Fruit fly (Drosophila melanogaster) whole organism, embryonic: ENCODE measurements around the gene CG10970.
A peak's percentile ranks its signal among the peaks of the same experiment; 100 is the strongest.

ENCODE experiments used
- Atf-2 ChIP-seq: fragments of 200-800 bp; sonication (Bioruptor generic); optimal IDR thresholded peaks from 2 replicates; lab custom pipeline; 2016; ENCODE audit warnings: missing biosample characterization, missing genetic modification characterization
- Awh ChIP-seq: fragments of 200-800 bp; sonication (Bioruptor generic); IDR thresholded peaks from 2 replicates; pipeline ENCODE4, ENCODE4 v1.3.6; 2022; ENCODE audit warnings: missing biosample characterization, missing genetic modification characterization
- CG10654 ChIP-seq: fragments of 200-800 bp; sonication (Bioruptor generic); optimal IDR thresholded peaks from 2 replicates; lab custom pipeline; 2016; ENCODE audit warnings: missing biosample characterization, missing genetic modification characterization
- CG11093 ChIP-seq: fragments of 200-800 bp; sonication (Bioruptor generic); IDR thresholded peaks from 3 replicates; pipeline ENCODE4 v1.3.6; 2022; ENCODE audit warnings: missing biosample characterization, missing genetic modification characterization
- CG11247 ChIP-seq: fragments of 200-800 bp; sonication (Bioruptor generic); IDR thresholded peaks from 2 replicates; pipeline ENCODE4 v1.3.6; 2022; ENCODE audit warnings: missing biosample characterization, missing genetic modification characterization
- CG11504 ChIP-seq: fragments of 200-800 bp; sonication (Bioruptor generic); optimal IDR thresholded peaks from 3 replicates; lab custom pipeline; 2019; ENCODE audit warnings: missing biosample characterization, mild to moderate bottlenecking, missing genetic modification characterization, moderate library complexity
- CG11560 ChIP-seq: fragments of 200-800 bp; sonication (Bioruptor generic); IDR thresholded peaks from 3 replicates; pipeline ENCODE4 v1.3.6; 2022; ENCODE audit warnings: missing biosample characterization, missing genetic modification characterization
- CG11723 ChIP-seq: fragments of 200-800 bp; sonication (Bioruptor generic); optimal IDR thresholded peaks from 2 replicates; lab custom pipeline; 2017; ENCODE audit warnings: missing biosample characterization, mild to moderate bottlenecking, missing genetic modification characterization
- CG12104 ChIP-seq: fragments of 200-800 bp; sonication (Bioruptor generic); optimal IDR thresholded peaks from 3 replicates; lab custom pipeline; 2016; ENCODE audit warnings: missing biosample characterization, missing genetic modification characterization
- CG12769 ChIP-seq: fragments of 200-800 bp; sonication (Bioruptor generic); optimal IDR thresholded peaks from 2 replicates; lab custom pipeline; 2019; ENCODE audit warnings: missing biosample characterization, mild to moderate bottlenecking, missing genetic modification characterization, moderate library complexity
- CG1602 ChIP-seq: fragments of 200-800 bp; sonication (Bioruptor generic); optimal IDR thresholded peaks from 3 replicates; lab custom pipeline; 2016; ENCODE audit warnings: missing biosample characterization, missing genetic modification characterization
- CG16815 ChIP-seq: fragments of 200-800 bp; sonication (Bioruptor generic); optimal IDR thresholded peaks from 3 replicates; lab custom pipeline; 2017; ENCODE audit warnings: missing biosample characterization, mild to moderate bottlenecking, missing genetic modification characterization
- CG16863 ChIP-seq: fragments of 200-800 bp; sonication (Bioruptor generic); optimal IDR thresholded peaks from 3 replicates; lab custom pipeline; 2016; ENCODE audit warnings: missing biosample characterization, missing genetic modification characterization
- CG17328 ChIP-seq: fragments of 200-800 bp; sonication (Bioruptor generic); IDR thresholded peaks from 2 replicates; pipeline ENCODE4 v1.3.6; 2022; ENCODE audit warnings: missing biosample characterization, missing genetic modification characterization
- CG18262 ChIP-seq: fragments of 200-800 bp; optimal IDR thresholded peaks from 3 replicates; lab custom pipeline; 2019; ENCODE audit warnings: missing biosample characterization, mild to moderate bottlenecking, missing genetic modification characterization, moderate library complexity
- CG18599 ChIP-seq: fragments of 200-800 bp; sonication (Bioruptor generic); optimal IDR thresholded peaks from 3 replicates; lab custom pipeline; 2017; ENCODE audit warnings: missing biosample characterization, missing genetic modification characterization, mild to moderate bottlenecking, moderate library complexity, missing genetic modification reagents
- CG4360 ChIP-seq: fragments of 200-800 bp; sonication (Bioruptor generic); IDR thresholded peaks from 2 replicates; pipeline ENCODE4 v1.3.6; 2022; ENCODE audit warnings: missing biosample characterization, missing genetic modification characterization
- CG4404 ChIP-seq: fragments of 200-800 bp; sonication (Bioruptor generic); IDR thresholded peaks from 2 replicates; pipeline ENCODE4 v1.3.6; 2022; ENCODE audit warnings: missing biosample characterization, missing genetic modification characterization
- CG8290 ChIP-seq, 3 experiments: fragments of 200-800 bp; sonication (Bioruptor generic); optimal IDR thresholded peaks; 2 replicates each; lab custom pipeline; 2016 to 2019; ENCODE audit warnings: missing biosample characterization in 3 of 3, missing genetic modification characterization in 3 of 3, mild to moderate bottlenecking in 2 of 3, moderate library complexity in 1 of 3
- CG9215 ChIP-seq: fragments of 200-800 bp; sonication (Bioruptor generic); IDR thresholded peaks from 2 replicates; pipeline ENCODE4 v1.3.6; 2022; ENCODE audit warnings: missing biosample characterization, missing genetic modification characterization
- Camta ChIP-seq: fragments of 200-800 bp; sonication (Bioruptor generic); optimal IDR thresholded peaks from 2 replicates; lab custom pipeline; 2016; ENCODE audit warnings: missing biosample characterization, missing genetic modification characterization
- Doc3 ChIP-seq: fragments of 200-800 bp; sonication (Bioruptor generic); IDR thresholded peaks from 3 replicates; pipeline ENCODE4 v1.3.6; 2022; ENCODE audit warnings: missing biosample characterization, missing genetic modification characterization; ENCODE audit not compliant: partially characterized antibody
- Ets65A ChIP-seq: fragments of 200-800 bp; sonication (Bioruptor generic); peaks from one replicate; lab custom pipeline; 2016; ENCODE audit warnings: missing biosample characterization, missing genetic modification characterization
- Med ChIP-seq: fragments of 200-800 bp; sonication (Bioruptor generic); peaks from one replicate; lab custom pipeline; 2016; ENCODE audit warnings: missing biosample characterization, missing genetic modification characterization, mild to moderate bottlenecking, inconsistent platforms, moderate library complexity
- Mrtf ChIP-seq: fragments of 200-800 bp; sonication (Bioruptor generic); IDR thresholded peaks from 3 replicates; pipeline ENCODE4 v1.3.6; 2022; ENCODE audit warnings: missing biosample characterization, missing genetic modification characterization
- Nf-YC ChIP-seq: fragments of 200-800 bp; optimal IDR thresholded peaks from 3 replicates; lab custom pipeline; 2019; ENCODE audit warnings: missing biosample characterization, mild to moderate bottlenecking, missing genetic modification characterization, moderate library complexity
- abd-A ChIP-seq: fragments of 200-800 bp; sonication (Bioruptor generic); optimal IDR thresholded peaks from 3 replicates; lab custom pipeline; 2019; ENCODE audit warnings: missing biosample characterization, mild to moderate bottlenecking, missing genetic modification characterization, moderate library complexity
- al ChIP-seq: fragments of 200-800 bp; sonication (Bioruptor generic); IDR thresholded peaks from 2 replicates; pipeline ENCODE4 v1.3.6; 2022; ENCODE audit warnings: missing biosample characterization, missing genetic modification characterization
- ase ChIP-seq: fragments of 200-800 bp; sonication (Bioruptor generic); IDR thresholded peaks from 3 replicates; pipeline ENCODE4 v1.3.6; 2022; ENCODE audit warnings: missing biosample characterization, missing genetic modification characterization
- ato ChIP-seq: fragments of 200-800 bp; sonication (Bioruptor generic); IDR thresholded peaks from 2 replicates; pipeline ENCODE4 v1.3.6; 2022; ENCODE audit warnings: missing biosample characterization, missing genetic modification characterization; ENCODE audit not compliant: partially characterized antibody
- bcd ChIP-seq: fragments of 200-800 bp; sonication (Bioruptor generic); optimal IDR thresholded peaks from 2 replicates; lab custom pipeline; 2017; ENCODE audit warnings: missing biosample characterization, mild to moderate bottlenecking, missing genetic modification characterization
- chn ChIP-seq: fragments of 200-800 bp; sonication (Bioruptor generic); optimal IDR thresholded peaks from 2 replicates; lab custom pipeline; 2016; ENCODE audit warnings: missing biosample characterization, missing genetic modification characterization
- cwo ChIP-seq: fragments of 200-800 bp; sonication (Bioruptor generic); optimal IDR thresholded peaks from 3 replicates; lab custom pipeline; 2017; ENCODE audit warnings: missing biosample characterization, missing genetic modification characterization, mild to moderate bottlenecking, moderate library complexity, missing genetic modification reagents
- dan ChIP-seq: fragments of 200-800 bp; sonication (Bioruptor generic); IDR thresholded peaks from 2 replicates; pipeline ENCODE4 v1.3.6; 2022; ENCODE audit warnings: missing biosample characterization, missing genetic modification characterization
- ewg ChIP-seq: fragments of 200-800 bp; sonication (Bioruptor generic); optimal IDR thresholded peaks from 3 replicates; lab custom pipeline; 2017; ENCODE audit warnings: mild to moderate bottlenecking, missing biosample characterization, missing genetic modification reagents, missing genetic modification characterization
- fu2 ChIP-seq: fragments of 200-800 bp; sonication (Bioruptor generic); optimal IDR thresholded peaks from 2 replicates; lab custom pipeline; 2016; ENCODE audit warnings: missing biosample characterization, missing genetic modification characterization
- grau ChIP-seq: fragments of 200-800 bp; optimal IDR thresholded peaks from 3 replicates; lab custom pipeline; 2019; ENCODE audit warnings: missing biosample characterization, mild to moderate bottlenecking, missing genetic modification characterization, moderate library complexity
- gsb-n ChIP-seq: fragments of 200-800 bp; sonication (Bioruptor generic); optimal IDR thresholded peaks from 3 replicates; lab custom pipeline; 2018; ENCODE audit warnings: missing biosample characterization, mild to moderate bottlenecking, missing genetic modification characterization
- kay ChIP-seq: fragments of 200-800 bp; sonication (Bioruptor generic); optimal IDR thresholded peaks from 2 replicates; lab custom pipeline; 2016; ENCODE audit warnings: missing biosample characterization, missing genetic modification characterization
- nom ChIP-seq: fragments of 200-800 bp; sonication (Bioruptor generic); optimal IDR thresholded peaks from 2 replicates; lab custom pipeline; 2017; ENCODE audit warnings: missing biosample characterization, missing genetic modification characterization, mild to moderate bottlenecking, moderate library complexity, missing genetic modification reagents
- otp ChIP-seq: fragments of 200-800 bp; sonication (Bioruptor generic); IDR thresholded peaks from 3 replicates; pipeline ENCODE4, ENCODE4 v1.3.6; 2022; ENCODE audit warnings: missing biosample characterization, missing genetic modification characterization
- pfk ChIP-seq: fragments of 200-800 bp; sonication (Bioruptor generic); optimal IDR thresholded peaks from 2 replicates; lab custom pipeline; 2018; ENCODE audit warnings: missing biosample characterization, mild to moderate bottlenecking, missing genetic modification characterization, moderate library complexity
- run ChIP-seq: fragments of 200-800 bp; sonication (Bioruptor generic); optimal IDR thresholded peaks from 3 replicates; lab custom pipeline; 2018; ENCODE audit warnings: missing biosample characterization, mild to moderate bottlenecking, missing genetic modification characterization
- sens ChIP-seq: fragments of 200-800 bp; sonication (Bioruptor generic); peaks from one replicate; lab custom pipeline; 2016; ENCODE audit warnings: missing biosample characterization, missing genetic modification characterization
- sim ChIP-seq: fragments of 200-800 bp; sonication (Bioruptor generic); IDR thresholded peaks from 2 replicates; pipeline ENCODE4 v1.3.6; 2022; ENCODE audit warnings: missing biosample characterization, missing genetic modification characterization
- slbo ChIP-seq: fragments of 200-800 bp; sonication (Bioruptor generic); IDR thresholded peaks from 2 replicates; pipeline ENCODE4 v1.3.6; 2022; ENCODE audit warnings: missing biosample characterization, missing genetic modification characterization
- ssp ChIP-seq: fragments of 200-800 bp; sonication (Bioruptor generic); IDR thresholded peaks from 2 replicates; pipeline ENCODE4 v1.3.6; 2022; ENCODE audit warnings: missing biosample characterization, missing genetic modification characterization
- tin ChIP-seq: fragments of 200-800 bp; sonication (Bioruptor generic); optimal IDR thresholded peaks from 3 replicates; lab custom pipeline; 2016; ENCODE audit warnings: missing biosample characterization, missing genetic modification characterization
- tio ChIP-seq: fragments of 200-800 bp; sonication (Bioruptor generic); optimal IDR thresholded peaks from 2 replicates; lab custom pipeline; 2017; ENCODE audit warnings: missing biosample characterization, missing genetic modification characterization, inconsistent platforms
- wek ChIP-seq: fragments of 200-800 bp; sonication (Bioruptor generic); optimal IDR thresholded peaks from 3 replicates; lab custom pipeline; 2018; ENCODE audit warnings: missing biosample characterization, mild to moderate bottlenecking, missing genetic modification characterization, moderate library complexity
- z ChIP-seq: fragments of 200-800 bp; sonication (Bioruptor generic); IDR thresholded peaks from 3 replicates; pipeline ENCODE4 v1.3.6; 2022; ENCODE audit warnings: missing biosample characterization, missing genetic modification characterization
- zfh2 ChIP-seq: fragments of 200-800 bp; sonication (Bioruptor generic); optimal IDR thresholded peaks from 2 replicates; lab custom pipeline; 2016; ENCODE audit warnings: missing biosample characterization, missing genetic modification characterization

Gene CG10970

DNA sequence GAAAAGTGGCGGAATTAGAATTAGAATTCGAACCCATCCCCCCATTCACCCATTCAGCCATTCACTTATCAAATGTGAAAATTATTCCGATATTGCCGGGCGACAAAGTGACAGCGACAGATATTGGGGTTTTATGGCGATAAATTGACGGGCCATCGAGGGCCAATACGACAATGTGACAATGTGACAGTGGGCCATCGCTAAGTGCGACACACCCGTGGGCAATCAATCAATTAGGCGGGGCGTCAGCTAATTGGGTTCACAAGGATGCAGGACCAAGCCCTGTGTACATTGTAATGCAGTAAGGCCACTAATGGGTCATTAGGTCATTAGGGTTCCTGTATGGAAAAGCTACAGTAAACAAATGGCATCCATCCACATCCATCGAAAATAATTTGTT, 2.8 kb upstream of the CG10970 start (continued):
- no peak for TF ChIP-seq cwo (GFP tag; lab: Kevin White, UChicago)
- no peak for TF ChIP-seq pfk
- no peak for TF ChIP-seq fu2
- TF ChIP-seq Camta, result no peak
- TF ChIP-seq chn (GFP tag; lab: Kevin White, UChicago), result no peak
- TF ChIP-seq Mrtf (GFP tag; lab: Robert Waterston, UW), result no peak
- no peak for TF ChIP-seq ato (GFP tag; lab: Robert Waterston, UW)
- TF ChIP-seq bcd (GFP tag; lab: Kevin White, UChicago), result no peak
- TF ChIP-seq otp (GFP tag; lab: Robert Waterston, UW), result no peak
- no peak for TF ChIP-seq Nf-YC (tag; lab: Kevin White, UChicago)
- TF ChIP-seq Ets65A, result peak; percentile 27
- no peak for TF ChIP-seq ase
- no peak for TF ChIP-seq CG18599 (GFP tag; lab: Kevin White, UChicago)
- TF ChIP-seq Atf-2 (GFP tag; lab: Kevin White, UChicago), result no peak
- no peak for TF ChIP-seq gsb-n (tag; lab: Kevin White, UChicago)
- TF ChIP-seq CG11247, result no peak
- TF ChIP-seq CG8290 (GFP tag; optimal IDR thresholded peaks at IDR 0.05; lab: Kevin White, UChicago), result no peak
- TF ChIP-seq CG8290 (tag; optimal IDR thresholded peaks at IDR 0.05; lab: Kevin White, UChicago), result peak in 1 of 2 experiments; percentile 14
- no peak for TF ChIP-seq wek (GFP tag; lab: Kevin White, UChicago)
- TF ChIP-seq grau (tag; lab: Kevin White, UChicago), result peak; percentile 55
- no peak for TF ChIP-seq CG11560 (tag; lab: Robert Waterston, UW)
- TF ChIP-seq CG16815 (GFP tag; lab: Kevin White, UChicago), result no peak
- TF ChIP-seq CG4404 (GFP tag; lab: Robert Waterston, UW), result no peak
- TF ChIP-seq, all 482 proteins: peak for 9

DNA sequence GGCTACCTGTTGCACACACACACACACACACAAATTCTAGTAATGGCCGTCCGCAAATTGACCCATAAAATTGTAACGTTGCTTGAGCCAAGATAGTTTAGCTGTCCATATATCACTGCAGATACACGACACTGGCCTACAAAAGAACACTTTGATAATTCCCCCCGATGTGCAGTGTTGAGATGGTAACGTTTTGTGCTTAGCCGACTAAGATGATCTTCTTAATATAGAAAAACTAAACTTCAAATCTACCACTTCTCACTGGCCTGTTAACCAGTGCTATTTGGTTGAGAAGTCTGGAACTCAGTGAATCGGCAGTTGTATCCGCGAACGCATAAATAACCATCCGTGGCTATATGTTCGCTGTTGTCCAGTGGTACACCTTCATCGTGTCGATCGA, 2.4 kb downstream of the CG10970 start:
- TF ChIP-seq CG16863 (GFP tag; lab: Kevin White, UChicago), result no peak
- TF ChIP-seq CG11723 (GFP tag; lab: Kevin White, UChicago), result no peak
- TF ChIP-seq sim (GFP tag; lab: Robert Waterston, UW), result no peak
- TF ChIP-seq CG9215, result no peak
- TF ChIP-seq CG10654 (GFP tag; lab: Kevin White, UChicago), result no peak
- no peak for TF ChIP-seq ssp
- no peak for TF ChIP-seq kay (GFP tag; lab: Kevin White, UChicago)
- no peak for TF ChIP-seq CG18262 (tag; lab: Kevin White, UChicago)
- TF ChIP-seq CG4360 (GFP tag; lab: Robert Waterston, UW), result no peak
- 0 out of 2 replicates have a peak, but pooled peaks have one; percentile 16 for TF ChIP-seq Awh (GFP tag; lab: Robert Waterston, UW)
- TF ChIP-seq tin (GFP tag; lab: Kevin White, UChicago), result no peak
- no peak for TF ChIP-seq tio (GFP tag; lab: Kevin White, UChicago)
- no peak for TF ChIP-seq run (tag; lab: Kevin White, UChicago)
- no peak for TF ChIP-seq abd-A
- peak; percentile 12 for TF ChIP-seq CG11504
- no peak for TF ChIP-seq Doc3 (GFP tag; lab: Robert Waterston, UW)
- no peak for TF ChIP-seq CG1602 (GFP tag; lab: Kevin White, UChicago)
- peak; percentile 31 for TF ChIP-seq CG12769 (tag; lab: Kevin White, UChicago)
- no peak for TF ChIP-seq dan (GFP tag; lab: Robert Waterston, UW)
- TF ChIP-seq ewg (GFP tag; lab: Kevin White, UChicago), result no peak
- TF ChIP-seq CG12104 (GFP tag; lab: Kevin White, UChicago), result no peak
- no peak for TF ChIP-seq zfh2
- peak; percentile 38 for TF ChIP-seq sens (GFP tag; lab: Kevin White, UChicago)
- no peak for TF ChIP-seq CG8290 (GFP tag; optimal IDR thresholded peaks at IDR 0.05; lab: Kevin White, UChicago)
- peak in 1 of 2 experiments; percentile 66 for TF ChIP-seq CG8290 (tag; optimal IDR thresholded peaks at IDR 0.05; lab: Kevin White, UChicago)
- TF ChIP-seq nom (GFP tag; lab: Kevin White, UChicago), result no peak
- 0 out of 2 replicates have a peak, but pooled peaks have one; percentile 6 for TF ChIP-seq al (GFP tag; lab: Robert Waterston, UW)
- no peak for TF ChIP-seq CG11093 (GFP tag; lab: Robert Waterston, UW)
- TF ChIP-seq slbo (GFP tag; lab: Robert Waterston, UW), result peak; percentile 30
- TF ChIP-seq CG17328 (GFP tag; lab: Robert Waterston, UW), result 0 out of 2 replicates have a peak, but pooled peaks have one; percentile 15
- TF ChIP-seq z (GFP tag; lab: Robert Waterston, UW), result no peak
- TF ChIP-seq Med (GFP tag; lab: Kevin White, UChicago), result peak; percentile 88
